Worm (Caenorhabditis elegans): ENCODE results near the gene F53A3.7.

DNA sequence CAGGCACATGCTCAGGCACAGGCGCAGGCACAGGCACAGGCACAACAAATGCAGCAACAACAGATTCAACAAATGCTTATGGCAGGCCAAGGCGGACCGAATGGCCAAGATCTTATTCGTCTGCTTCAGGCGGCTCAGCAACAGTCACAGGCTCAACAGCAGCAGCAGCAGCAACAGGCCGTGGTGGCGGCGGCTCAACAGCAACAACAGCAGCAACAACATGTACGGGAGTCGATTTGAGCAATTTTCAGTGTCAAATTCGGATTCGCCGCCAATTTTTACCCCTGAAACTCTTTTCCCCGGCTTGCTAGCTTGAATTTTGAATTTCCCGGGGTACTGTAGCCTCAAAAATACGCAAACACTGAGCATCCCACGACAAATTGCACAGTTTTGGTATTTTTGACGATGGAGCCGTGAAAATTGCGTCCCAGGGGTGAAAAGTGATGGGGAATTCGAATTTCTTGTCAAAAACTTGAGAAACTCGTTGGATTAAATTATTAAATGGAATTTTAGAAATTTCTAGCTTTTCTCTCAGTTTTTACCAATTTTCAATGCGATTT is 13.4 kb upstream of the F53A3.7 start:
- no peak for TF ChIP-seq unc-39 (tag; optimal IDR thresholded peaks at IDR 0.05)
- no peak for TF ChIP-seq mdt-29 (GFP tag; IDR thresholded peaks at IDR 0.05)
- no peak for TF ChIP-seq daf-16 (GFP tag; optimal IDR thresholded peaks at IDR 0.05)
- no peak for TF ChIP-seq daf-16 (tag; optimal IDR thresholded peaks at IDR 0.05)
- no peak for TF ChIP-seq cey-2 (tag; optimal IDR thresholded peaks at IDR 0.05; ENCODE audit: borderline replicate concordance, insufficient read depth)
- no peak for TF ChIP-seq nhr-11 (tag; optimal IDR thresholded peaks at IDR 0.05)
- no peak for TF ChIP-seq madf-9 (GFP tag; conservative IDR thresholded peaks at IDR 0.05)
- TF ChIP-seq Y48G9A.11 (GFP tag; IDR thresholded peaks at IDR 0.05), result no peak
- TF ChIP-seq F44E2.7 (GFP tag; IDR thresholded peaks at IDR 0.05), result no peak
- no peak for TF ChIP-seq T26A8.4 (GFP tag; IDR thresholded peaks at IDR 0.05)
- no peak for TF ChIP-seq daf-8 (GFP tag; IDR thresholded peaks at IDR 0.05)
- TF ChIP-seq unc-62 (GFP tag; optimal IDR thresholded peaks at IDR 0.05 in 1 of 2), result no peak
- TF ChIP-seq unc-62 (tag; optimal IDR thresholded peaks at IDR 0.05), result no peak
- TF ChIP-seq nhr-28 (tag; optimal IDR thresholded peaks at IDR 0.05), result no peak
- TF ChIP-seq pha-4 (GFP tag; IDR thresholded peaks at IDR 0.05), result no peak
- no peak for TF ChIP-seq pha-4 (tag; optimal IDR thresholded peaks at IDR 0.05)
- TF ChIP-seq nhr-48 (tag; optimal IDR thresholded peaks at IDR 0.05), result no peak
